Worm (Caenorhabditis elegans): Measurements from ENCODE around the gene F56F11.2.
A peak's percentile ranks its signal among the peaks of the same experiment; 100 is the strongest.

The F56F11.2 gene

DNA sequence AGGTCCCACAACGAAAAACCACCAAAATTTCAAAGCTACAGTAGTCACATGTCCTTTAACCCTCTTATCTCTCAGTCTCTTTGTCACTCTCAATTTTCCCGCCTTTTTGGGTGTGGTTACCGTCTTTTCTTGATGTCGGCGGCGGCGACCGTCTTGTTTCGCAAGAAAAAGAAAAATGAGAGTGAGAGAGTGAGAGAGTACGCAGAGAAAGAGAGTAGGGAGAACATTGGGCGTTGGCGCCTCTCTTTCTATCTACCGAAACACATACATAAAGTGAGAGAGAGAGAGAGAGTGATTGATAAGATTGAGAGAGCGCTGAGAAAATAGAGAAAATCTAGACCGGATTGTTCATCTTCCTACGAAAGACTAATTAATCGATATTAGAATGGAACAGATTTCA, 6.1 kb upstream of the F56F11.2 start (continued):
- TF ChIP-seq ama-1 (optimal IDR thresholded peaks at IDR 0.05): peak; percentile 43
- TF ChIP-seq nhr-10 (tag; optimal IDR thresholded peaks at IDR 0.05): peak; percentile 58
- TF ChIP-seq spr-3 (GFP tag; optimal IDR thresholded peaks at IDR 0.05): no peak
- peak; percentile 46; the same call in 1 of the 2 replicates for TF ChIP-seq T26A8.4 (GFP tag; IDR thresholded peaks at IDR 0.05)
- TF ChIP-seq unc-130 (GFP tag; optimal IDR thresholded peaks at IDR 0.05): no peak
- no peak for TF ChIP-seq attf-4 (tag; optimal IDR thresholded peaks at IDR 0.05)
- no peak for TF ChIP-seq fkh-10 (GFP tag; optimal IDR thresholded peaks at IDR 0.05)
- TF ChIP-seq sdz-12 (GFP tag; optimal IDR thresholded peaks at IDR 0.05): no peak
- no peak for TF ChIP-seq ceh-62 (tag; optimal IDR thresholded peaks at IDR 0.05)
- peak; percentile 88 for TF ChIP-seq mxl-3 (GFP tag; optimal IDR thresholded peaks at IDR 0.05)
- no peak for TF ChIP-seq ZK337.2 (GFP tag; IDR thresholded peaks at IDR 0.05)
- no peak for TF ChIP-seq nhr-42 (GFP tag; IDR thresholded peaks at IDR 0.05)
- no peak for TF ChIP-seq daf-12 (tag; optimal IDR thresholded peaks at IDR 0.05)
- TF ChIP-seq lin-29 (GFP tag; IDR thresholded peaks at IDR 0.05): no peak
- TF ChIP-seq ztf-7 (tag; optimal IDR thresholded peaks at IDR 0.05): no peak

DNA sequence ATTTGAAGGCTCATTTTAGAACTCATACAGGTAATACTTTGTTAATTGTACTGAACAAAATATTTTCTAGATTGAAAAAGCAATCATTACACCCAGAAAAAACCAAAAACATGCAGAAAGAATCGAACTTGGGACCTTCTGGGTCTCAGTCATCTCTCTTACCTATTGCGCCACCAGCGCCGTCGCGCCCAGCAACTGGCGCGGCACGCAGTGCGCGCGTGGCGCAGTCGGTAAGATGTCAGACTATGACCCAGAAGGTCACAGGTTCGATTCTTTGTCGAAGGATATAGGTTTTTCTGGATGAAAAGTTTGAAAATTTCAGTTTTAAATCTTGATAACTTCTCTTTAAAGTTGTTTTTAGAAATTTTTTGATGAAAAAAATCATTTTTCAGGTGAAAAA, 2.4 kb upstream of the F56F11.2 start:
- TF ChIP-seq nhr-6 (tag; optimal IDR thresholded peaks at IDR 0.05): no peak
- no peak for TF ChIP-seq ztf-11 (tag; optimal IDR thresholded peaks at IDR 0.05)
- TF ChIP-seq daf-8 (GFP tag; IDR thresholded peaks at IDR 0.05): no peak
- peak; percentile 59 for TF ChIP-seq lin-13 (GFP tag; optimal IDR thresholded peaks at IDR 0.05)
- no peak for TF ChIP-seq lir-3 (tag; optimal IDR thresholded peaks at IDR 0.05)
- no peak for TF ChIP-seq fos-1 (tag; optimal IDR thresholded peaks at IDR 0.05)
- TF ChIP-seq ZK546.5 (tag; optimal IDR thresholded peaks at IDR 0.05): no peak
- TF ChIP-seq snpc-1.2 (GFP tag; IDR thresholded peaks at IDR 0.05): no peak
- TF ChIP-seq dmd-8 (GFP tag; IDR thresholded peaks at IDR 0.05): no peak
- 0 out of 2 replicates have a peak, but pooled peaks have one; percentile 12 for TF ChIP-seq lin-38 (GFP tag; IDR thresholded peaks at IDR 0.05)
- no peak for TF ChIP-seq ztf-7 (tag; optimal IDR thresholded peaks at IDR 0.05)

- TF ChIP-seq daf-16 (GFP tag; optimal IDR thresholded peaks at IDR 0.05): peak in 1 of 2 experiments; percentile 32
- TF ChIP-seq daf-16 (tag; optimal IDR thresholded peaks at IDR 0.05): no peak
- no peak for TF ChIP-seq dmd-8 (GFP tag; IDR thresholded peaks at IDR 0.05)
- TF ChIP-seq dve-1 (tag; optimal IDR thresholded peaks at IDR 0.05; ENCODE audit: insufficient read depth): peak; percentile 18
- TF ChIP-seq hlh-11 (tag; optimal IDR thresholded peaks at IDR 0.05): peak; percentile 13
- TF ChIP-seq lsy-2 (tag; optimal IDR thresholded peaks at IDR 0.05): peak in 1 of 2 experiments; percentile 17
Measured at ce11 chrIII:2881117-2881516, 972 bp upstream of the F56F11.2 start.

DNA sequence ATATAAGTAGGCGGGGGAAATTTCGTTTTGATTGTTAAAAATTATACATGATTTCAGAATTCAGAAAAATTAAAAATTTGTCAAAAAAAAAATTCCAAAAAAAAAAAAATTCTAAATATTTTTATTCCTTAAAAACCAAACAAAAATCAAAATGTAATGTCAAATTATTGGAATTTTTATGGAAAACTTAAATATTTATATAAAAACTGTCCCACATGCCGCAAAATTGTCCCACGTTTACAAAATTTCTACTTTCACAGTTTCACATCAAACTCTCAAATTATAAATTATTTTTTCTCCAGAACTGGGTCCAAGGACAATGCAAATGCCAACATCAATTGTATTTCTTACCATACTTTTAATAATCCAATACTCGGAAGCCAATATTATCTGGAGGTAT, 9.4 kb downstream of the F56F11.2 start, which contains the start of gene F56F11.1:
F56F11.1 (plus strand) TSS at position 301 of the 400 bp plus-strand sequence.
- no peak for TF ChIP-seq Y105C5A.15 (GFP tag; IDR thresholded peaks at IDR 0.05)
- no peak for TF ChIP-seq lsy-2 (tag; optimal IDR thresholded peaks at IDR 0.05)
- TF ChIP-seq tra-1 (GFP tag; IDR thresholded peaks at IDR 0.05): no peak
- no peak for TF ChIP-seq nhr-6 (tag; optimal IDR thresholded peaks at IDR 0.05)
- no peak for TF ChIP-seq set-16 (GFP tag; IDR thresholded peaks at IDR 0.05)
- TF ChIP-seq fkh-10 (GFP tag; optimal IDR thresholded peaks at IDR 0.05): no peak
- no peak for TF ChIP-seq ztf-11 (tag; optimal IDR thresholded peaks at IDR 0.05)
- TF ChIP-seq mxl-3 (GFP tag; optimal IDR thresholded peaks at IDR 0.05): no peak
- TF ChIP-seq ama-1 (optimal IDR thresholded peaks at IDR 0.05): no peak
- TF ChIP-seq jun-1 (tag; optimal IDR thresholded peaks at IDR 0.05): no peak
- no peak for TF ChIP-seq nhr-76 (tag; optimal IDR thresholded peaks at IDR 0.05)
- TF ChIP-seq nhr-41 (GFP tag; IDR thresholded peaks at IDR 0.05): no peak
- no peak for TF ChIP-seq lin-39 (tag; optimal IDR thresholded peaks at IDR 0.05)
- no peak for TF ChIP-seq spr-3 (GFP tag; optimal IDR thresholded peaks at IDR 0.05)
- TF ChIP-seq saeg-2 (GFP tag; IDR thresholded peaks at IDR 0.05): no peak
- no peak for TF ChIP-seq daf-12 (tag; optimal IDR thresholded peaks at IDR 0.05)
- TF ChIP-seq lin-38 (GFP tag; IDR thresholded peaks at IDR 0.05): no peak

All from whole organism, L4 larva.